Fruit fly (Drosophila melanogaster) whole organism, embryonic: ENCODE measurements around the gene Esyt2.

Source experiments
- Blimp-1 ChIP-seq: fragments of 200-800 bp; sonication (Bioruptor generic); optimal IDR thresholded peaks from 3 replicates; lab custom pipeline; 2018; ENCODE audit warnings: missing biosample characterization, missing genetic modification characterization, mild to moderate bottlenecking, moderate library complexity, missing genetic modification reagents
- CG10147 ChIP-seq: fragments of 200-800 bp; sonication (Bioruptor generic); optimal IDR thresholded peaks from 2 replicates; lab custom pipeline; 2019; ENCODE audit warnings: missing biosample characterization, mild to moderate bottlenecking, missing genetic modification characterization, moderate library complexity
- CG10209 ChIP-seq: fragments of 200-800 bp; sonication (Bioruptor generic); optimal IDR thresholded peaks from 3 replicates; lab custom pipeline; 2017; ENCODE audit warnings: missing biosample characterization, mild to moderate bottlenecking, missing genetic modification characterization, missing genetic modification reagents
- CG10321 ChIP-seq: fragments of 200-800 bp; sonication (Bioruptor generic); IDR thresholded peaks from 2 replicates; pipeline ENCODE4 v1.3.6; 2022; ENCODE audit warnings: missing biosample characterization, missing genetic modification characterization
- CG1233 ChIP-seq: fragments of 200-800 bp; sonication (Bioruptor generic); optimal IDR thresholded peaks from 4 replicates; lab custom pipeline; 2018; ENCODE audit warnings: missing biosample characterization, mild to moderate bottlenecking, missing genetic modification characterization
- CG12659 ChIP-seq: fragments of 200-800 bp; sonication (Bioruptor generic); optimal IDR thresholded peaks from 3 replicates; lab custom pipeline; 2017; ENCODE audit warnings: mild to moderate bottlenecking, missing biosample characterization, missing genetic modification reagents, missing genetic modification characterization
- CG15011 ChIP-seq: fragments of 200-800 bp; sonication (Bioruptor generic); optimal IDR thresholded peaks from 3 replicates; lab custom pipeline; 2018; ENCODE audit warnings: missing biosample characterization, mild to moderate bottlenecking, missing genetic modification characterization
- CG1603 ChIP-seq: fragments of 200-800 bp; sonication (Bioruptor generic); optimal IDR thresholded peaks from 2 replicates; lab custom pipeline; 2019; ENCODE audit warnings: missing biosample characterization, mild to moderate bottlenecking, missing genetic modification characterization, moderate library complexity
- CG16863 ChIP-seq: fragments of 200-800 bp; sonication (Bioruptor generic); optimal IDR thresholded peaks from 3 replicates; lab custom pipeline; 2016; ENCODE audit warnings: missing biosample characterization, missing genetic modification characterization
- CG18619 ChIP-seq: fragments of 200-800 bp; sonication (Bioruptor generic); optimal IDR thresholded peaks from 3 replicates; lab custom pipeline; 2017; ENCODE audit warnings: missing biosample characterization, mild to moderate bottlenecking, missing genetic modification characterization
- CG2129 ChIP-seq: fragments of 200-800 bp; sonication (Bioruptor generic); IDR thresholded peaks from 2 replicates; pipeline ENCODE4 v1.3.6; 2022; ENCODE audit warnings: missing biosample characterization, missing genetic modification characterization; ENCODE audit not compliant: partially characterized antibody
- CG2199 ChIP-seq: fragments of 200-800 bp; sonication (Bioruptor generic); IDR thresholded peaks from 3 replicates; pipeline ENCODE4 v1.3.6; 2022; ENCODE audit warnings: missing biosample characterization, missing genetic modification characterization
- CG33557 ChIP-seq: fragments of 200-800 bp; sonication (Bioruptor generic); optimal IDR thresholded peaks from 2 replicates; lab custom pipeline; 2019; ENCODE audit warnings: missing biosample characterization, mild to moderate bottlenecking, missing genetic modification characterization, moderate library complexity
- CG3838 ChIP-seq: fragments of 200-800 bp; sonication (Bioruptor generic); optimal IDR thresholded peaks from 3 replicates; lab custom pipeline; 2016; ENCODE audit warnings: missing biosample characterization, missing genetic modification characterization
- CG4360 ChIP-seq: fragments of 200-800 bp; sonication (Bioruptor generic); IDR thresholded peaks from 2 replicates; pipeline ENCODE4 v1.3.6; 2022; ENCODE audit warnings: missing biosample characterization, missing genetic modification characterization
- CG4424 ChIP-seq: fragments of 200-800 bp; sonication (Bioruptor generic); optimal IDR thresholded peaks from 3 replicates; lab custom pipeline; 2016; ENCODE audit warnings: missing biosample characterization, missing genetic modification characterization
- CG4617 ChIP-seq: fragments of 200-800 bp; sonication (Bioruptor generic); optimal IDR thresholded peaks from 3 replicates; lab custom pipeline; 2016; ENCODE audit warnings: missing biosample characterization, missing genetic modification characterization, borderline replicate concordance
- CG6689 ChIP-seq: fragments of 200-800 bp; sonication (Bioruptor generic); IDR thresholded peaks from 2 replicates; pipeline ENCODE4 v1.3.6; 2022; ENCODE audit warnings: missing biosample characterization, missing genetic modification characterization
- CG7271 ChIP-seq: fragments of 200-800 bp; sonication (Bioruptor generic); optimal IDR thresholded peaks from 2 replicates; lab custom pipeline; 2018; ENCODE audit warnings: missing biosample characterization, mild to moderate bottlenecking, missing genetic modification characterization, moderate library complexity
- CG8089 ChIP-seq: fragments of 200-800 bp; sonication (Bioruptor generic); optimal IDR thresholded peaks from 3 replicates; lab custom pipeline; 2016; ENCODE audit warnings: missing biosample characterization, missing genetic modification characterization
- CG8924 ChIP-seq: fragments of 200-800 bp; optimal IDR thresholded peaks from 3 replicates; lab custom pipeline; 2019; ENCODE audit warnings: missing biosample characterization, mild to moderate bottlenecking, missing genetic modification characterization, moderate library complexity
- CHES-1-like ChIP-seq: fragments of 200-800 bp; sonication (Bioruptor generic); optimal IDR thresholded peaks from 2 replicates; lab custom pipeline; 2016; ENCODE audit warnings: missing biosample characterization, missing genetic modification characterization
- Dref ChIP-seq: fragments of 200-800 bp; sonication (Bioruptor generic); IDR thresholded peaks from 2 replicates; pipeline ENCODE4 v1.3.6; 2022; ENCODE audit warnings: missing biosample characterization, missing genetic modification characterization
- E2f2 ChIP-seq: fragments of 200-800 bp; sonication (Bioruptor generic); IDR thresholded peaks from 2 replicates; pipeline ENCODE4 v1.3.6; 2022; ENCODE audit warnings: missing biosample characterization, missing genetic modification characterization
- Ets65A ChIP-seq: fragments of 200-800 bp; sonication (Bioruptor generic); peaks from one replicate; lab custom pipeline; 2016; ENCODE audit warnings: missing biosample characterization, missing genetic modification characterization
- HmgD ChIP-seq: fragments of 200-800 bp; sonication (Bioruptor generic); optimal IDR thresholded peaks from 3 replicates; lab custom pipeline; 2016; ENCODE audit warnings: missing biosample characterization, missing genetic modification characterization
- Hr39 ChIP-seq: fragments of >200 bp; optimal IDR thresholded peaks from 2 replicates; lab custom pipeline; 2017
- MTF-1 ChIP-seq: fragments of 200-800 bp; sonication (Bioruptor generic); optimal IDR thresholded peaks from 2 replicates; lab custom pipeline; 2018; ENCODE audit warnings: missing biosample characterization, mild to moderate bottlenecking, missing genetic modification characterization, borderline replicate concordance
- NFAT ChIP-seq: fragments of 200-800 bp; sonication (Bioruptor generic); IDR thresholded peaks from 2 replicates; pipeline ENCODE4 v1.3.6; 2022; ENCODE audit warnings: missing biosample characterization, missing genetic modification characterization
- Ravus ChIP-seq: fragments of 200-800 bp; sonication (Bioruptor generic); IDR thresholded peaks from 2 replicates; pipeline ENCODE4 v1.3.6; 2022; ENCODE audit warnings: missing biosample characterization, missing genetic modification characterization
- Taf1 ChIP-seq: fragments of 200-800 bp; sonication (Bioruptor generic); IDR thresholded peaks from 2 replicates; pipeline ENCODE4 v1.3.6; 2022; ENCODE audit warnings: missing biosample characterization, missing genetic modification characterization
- az2 ChIP-seq: fragments of 200-800 bp; sonication (Bioruptor generic); optimal IDR thresholded peaks from 3 replicates; lab custom pipeline; 2016; ENCODE audit warnings: missing biosample characterization, missing genetic modification characterization
- br ChIP-seq: fragments of >200 bp; optimal IDR thresholded peaks from 2 replicates; lab custom pipeline; 2017
- caup ChIP-seq: fragments of 200-800 bp; sonication (Bioruptor generic); optimal IDR thresholded peaks from 3 replicates; lab custom pipeline; 2017; ENCODE audit warnings: missing biosample characterization, mild to moderate bottlenecking, missing genetic modification characterization, moderate library complexity; ENCODE audit not compliant: severe bottlenecking
- croc ChIP-seq: fragments of 200-800 bp; sonication (Bioruptor generic); conservative IDR thresholded peaks from 3 replicates; pipeline ENCODE4 v1.3.6; 2022; ENCODE audit warnings: missing biosample characterization, missing genetic modification characterization
- da ChIP-seq: fragments of 200-800 bp; sonication (Bioruptor generic); optimal IDR thresholded peaks from 2 replicates; lab custom pipeline; 2016; ENCODE audit warnings: missing biosample characterization, missing genetic modification characterization
- dpn ChIP-seq, 2 experiments: fragments of 200-800 bp; sonication (Bioruptor generic); optimal IDR thresholded peaks; 3 replicates each; lab custom pipeline; 2016; ENCODE audit warnings: missing biosample characterization in 2 of 2, missing genetic modification characterization in 2 of 2
- fd3F ChIP-seq: fragments of 200-800 bp; sonication (Bioruptor generic); optimal IDR thresholded peaks from 2 replicates; lab custom pipeline; 2018; ENCODE audit warnings: missing biosample characterization, mild to moderate bottlenecking, missing genetic modification characterization, moderate library complexity
- hbn ChIP-seq: fragments of 200-800 bp; sonication (Bioruptor generic); IDR thresholded peaks from 2 replicates; pipeline ENCODE4 v1.3.6; 2022; ENCODE audit warnings: missing biosample characterization, missing genetic modification characterization; ENCODE audit not compliant: partially characterized antibody
- ind ChIP-seq: fragments of 200-800 bp; sonication (Bioruptor generic); optimal IDR thresholded peaks from 3 replicates; lab custom pipeline; 2016; ENCODE audit warnings: missing biosample characterization, missing genetic modification characterization
- insv ChIP-seq, 2 experiments: fragments of 200-800 bp; sonication (Bioruptor generic); optimal IDR thresholded peaks; 3 replicates each; lab custom pipeline; 2016 to 2018; ENCODE audit warnings: missing biosample characterization in 2 of 2, missing genetic modification characterization in 2 of 2
- jigr1 ChIP-seq: fragments of 200-800 bp; sonication (Bioruptor generic); IDR thresholded peaks from 3 replicates; pipeline ENCODE4 v1.3.6; 2022; ENCODE audit warnings: missing biosample characterization, missing genetic modification characterization
- lab ChIP-seq: fragments of 200-800 bp; sonication (Bioruptor generic); optimal IDR thresholded peaks from 3 replicates; lab custom pipeline; 2017; ENCODE audit warnings: missing biosample characterization, missing genetic modification characterization, mild to moderate bottlenecking, moderate library complexity, missing genetic modification reagents
- nmo ChIP-seq: fragments of 200-800 bp; sonication (Bioruptor generic); optimal IDR thresholded peaks from 2 replicates; lab custom pipeline; 2018; ENCODE audit warnings: missing biosample characterization, mild to moderate bottlenecking, missing genetic modification characterization, moderate library complexity
- ro ChIP-seq: fragments of 200-800 bp; sonication (Bioruptor generic); IDR thresholded peaks from 2 replicates; pipeline ENCODE4 v1.3.6; 2022; ENCODE audit warnings: missing biosample characterization, missing genetic modification characterization
- run ChIP-seq: fragments of 200-800 bp; sonication (Bioruptor generic); optimal IDR thresholded peaks from 3 replicates; lab custom pipeline; 2018; ENCODE audit warnings: missing biosample characterization, mild to moderate bottlenecking, missing genetic modification characterization
- sens-2 ChIP-seq: fragments of 200-800 bp; sonication (Bioruptor generic); IDR thresholded peaks from 2 replicates; pipeline ENCODE4 v1.3.6; 2022; ENCODE audit warnings: missing biosample characterization, missing genetic modification characterization
- slou ChIP-seq: fragments of 200-800 bp; sonication (Bioruptor generic); optimal IDR thresholded peaks from 3 replicates; lab custom pipeline; 2016; ENCODE audit warnings: missing biosample characterization, missing genetic modification characterization
- sob ChIP-seq: fragments of 200-800 bp; sonication (Bioruptor generic); IDR thresholded peaks from 2 replicates; pipeline ENCODE4 v1.3.6; 2022; ENCODE audit warnings: missing biosample characterization, missing genetic modification characterization
- ssp ChIP-seq: fragments of 200-800 bp; sonication (Bioruptor generic); IDR thresholded peaks from 2 replicates; pipeline ENCODE4 v1.3.6; 2022; ENCODE audit warnings: missing biosample characterization, missing genetic modification characterization
- tap ChIP-seq: fragments of 200-800 bp; optimal IDR thresholded peaks from 3 replicates; lab custom pipeline; 2019; ENCODE audit warnings: missing biosample characterization, mild to moderate bottlenecking, missing genetic modification characterization, moderate library complexity
- trem ChIP-seq: fragments of 200-800 bp; optimal IDR thresholded peaks from 3 replicates; lab custom pipeline; 2019; ENCODE audit warnings: missing biosample characterization, mild to moderate bottlenecking, missing genetic modification characterization, moderate library complexity
- tx ChIP-seq: fragments of 200-800 bp; sonication (Bioruptor generic); optimal IDR thresholded peaks from 2 replicates; lab custom pipeline; 2016; ENCODE audit warnings: missing biosample characterization, missing genetic modification characterization

Esyt2 gene

DNA sequence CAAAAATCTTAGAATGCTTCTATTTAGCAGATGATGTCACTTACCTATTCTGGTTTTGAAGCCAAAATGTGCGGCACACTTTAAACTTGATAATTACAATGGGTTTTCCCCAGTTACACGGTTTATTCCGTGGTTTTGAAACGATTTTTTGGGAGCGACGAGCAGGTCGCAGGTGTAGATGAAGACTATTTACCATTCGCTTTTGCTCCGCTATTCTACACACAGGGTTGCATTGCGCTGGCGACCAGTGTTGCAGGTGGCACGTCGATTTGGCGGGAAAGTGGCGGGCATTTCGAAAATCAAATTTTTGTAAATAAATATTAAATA is 38.1 kb downstream of the Esyt2 start, which contains the start of gene REPTOR (continued):
- TF ChIP-seq hbn (GFP tag; lab: Robert Waterston, UW) (no peak), Hr39 (lab: Kevin White, UChicago) (no peak), CG4360 (GFP tag; lab: Robert Waterston, UW) (no peak), CG12659 (peak; percentile 60), trem (tag; lab: Kevin White, UChicago) (peak; percentile 61), run (peak; percentile 42), Taf1 (no peak), az2 (GFP tag; lab: Kevin White, UChicago) (no peak), Blimp-1 (no peak), ind (peak; percentile 4), CG2199 (GFP tag; lab: Robert Waterston, UW) (no peak), CG7271 (no peak), CG33557 (GFP tag; lab: Kevin White, UChicago) (peak; percentile 21), lab (peak; percentile 66), CG10321 (GFP tag; lab: Robert Waterston, UW) (no peak), tap (no peak), MTF-1 (GFP tag; lab: Kevin White, UChicago) (no peak), CG15011 (peak; percentile 31), E2f2 (GFP tag; lab: Robert Waterston, UW) (no peak), insv (GFP tag; optimal IDR thresholded peaks at IDR 0.05; lab: Kevin White, UChicago) (peak in 1 of 2 experiments; percentile 49), CG10147 (GFP tag; lab: Kevin White, UChicago) (peak; percentile 16), jigr1 (GFP tag; lab: Robert Waterston, UW) (no peak), Ets65A (GFP tag; lab: Kevin White, UChicago) (peak; percentile 88), CG6689 (GFP tag; lab: Robert Waterston, UW) (no peak), fd3F (GFP tag; lab: Kevin White, UChicago) (no peak), tx (no peak), Ravus (GFP tag; lab: Robert Waterston, UW) (no peak), CG16863 (no peak), br (lab: Kevin White, UChicago) (no peak), ro (GFP tag; lab: Robert Waterston, UW) (no peak), caup (GFP tag; lab: Kevin White, UChicago) (peak; percentile 70), CG2129 (no peak), CG4617 (peak; percentile 51), Dref (no peak), CG4424 (GFP tag; lab: Kevin White, UChicago) (peak; percentile 7), CHES-1-like (GFP tag; lab: Kevin White, UChicago) (no peak), CG1233 (GFP tag; lab: Kevin White, UChicago) (peak; percentile 26), NFAT (no peak), CG8089 (GFP tag; lab: Kevin White, UChicago) (no peak), CG1603 (tag; lab: Kevin White, UChicago) (peak; percentile 58), ssp (GFP tag; lab: Robert Waterston, UW) (no peak), sob (GFP tag; lab: Robert Waterston, UW) (no peak), sens-2 (no peak), croc (GFP tag; lab: Robert Waterston, UW) (no peak), CG8924 (tag; lab: Kevin White, UChicago) (peak; percentile 49), CG3838 (GFP tag; lab: Kevin White, UChicago) (no peak), da (GFP tag; lab: Kevin White, UChicago) (no peak), nmo (GFP tag; lab: Kevin White, UChicago) (peak; percentile 10), slou (GFP tag; lab: Kevin White, UChicago) (no peak), CG10209 (GFP tag; lab: Kevin White, UChicago) (peak; percentile 35), dpn (GFP tag; optimal IDR thresholded peaks at IDR 0.05; lab: Kevin White, UChicago) (peak; percentile 6 to 12), CG18619 (GFP tag; lab: Kevin White, UChicago) (peak; percentile 37), HmgD (GFP tag; lab: Kevin White, UChicago) (no peak)
